Fruit fly (Drosophila melanogaster) Kc167 (cell line): ENCODE measurements around the gene CG3984.

Experiments
- Myc ChIP-seq: fragments of >200 bp; optimal IDR thresholded peaks from 2 replicates; lab custom pipeline; 2017; ENCODE audit warnings: missing external identifiers
- Sin3A ChIP-seq: fragments of >200 bp; optimal IDR thresholded peaks from 2 replicates; lab custom pipeline; 2018; ENCODE audit warnings: missing external identifiers
- h ChIP-seq: fragments of >200 bp; optimal IDR thresholded peaks from 3 replicates; lab custom pipeline; 2018; ENCODE audit warnings: missing external identifiers
- insv ChIP-seq: fragments of >200 bp; optimal IDR thresholded peaks from 3 replicates; lab custom pipeline; 2018; ENCODE audit warnings: missing external identifiers
- psq ChIP-seq: fragments of >200 bp; optimal IDR thresholded peaks from 2 replicates; lab custom pipeline; 2017; ENCODE audit warnings: missing external identifiers
- ttk ChIP-seq: sonication (Bioruptor generic); optimal IDR thresholded peaks from 2 replicates; lab custom pipeline; 2017; ENCODE audit warnings: missing external identifiers

Gene CG3984

DNA sequence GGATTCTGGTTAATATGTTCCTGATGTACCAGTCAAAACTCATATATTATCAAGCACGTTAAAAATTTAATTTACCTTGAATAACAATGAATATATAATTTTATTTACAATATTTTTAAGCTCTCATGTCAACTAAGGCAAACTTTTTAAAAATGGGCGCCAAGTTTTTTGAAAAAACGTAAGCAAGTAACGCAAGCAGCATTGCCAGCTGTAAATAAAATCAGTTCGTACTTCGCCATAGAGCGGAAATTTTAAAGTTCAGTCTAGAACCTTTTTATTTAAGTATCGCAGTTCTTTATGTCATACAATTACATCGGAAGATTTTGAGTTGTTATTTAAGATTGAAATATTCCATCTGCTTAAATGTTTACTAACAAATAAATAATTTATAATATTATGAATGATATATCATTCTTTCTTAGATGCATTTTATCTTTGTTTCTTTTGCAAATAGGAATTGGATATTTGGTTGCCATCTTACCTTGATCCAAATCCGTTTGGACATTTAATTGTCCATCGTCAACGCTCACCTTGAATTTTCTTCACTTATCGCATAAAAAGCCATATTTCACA lies 11.0 kb downstream of the CG3984 start:
- no peak for TF ChIP-seq Myc
- no peak for TF ChIP-seq h (lab: Kevin White, UChicago)
- no peak for TF ChIP-seq psq (lab: Kevin White, UChicago)
- no peak for TF ChIP-seq ttk (lab: Kevin White, UChicago)
- TF ChIP-seq insv, result no peak
- no peak for TF ChIP-seq Sin3A

DNA sequence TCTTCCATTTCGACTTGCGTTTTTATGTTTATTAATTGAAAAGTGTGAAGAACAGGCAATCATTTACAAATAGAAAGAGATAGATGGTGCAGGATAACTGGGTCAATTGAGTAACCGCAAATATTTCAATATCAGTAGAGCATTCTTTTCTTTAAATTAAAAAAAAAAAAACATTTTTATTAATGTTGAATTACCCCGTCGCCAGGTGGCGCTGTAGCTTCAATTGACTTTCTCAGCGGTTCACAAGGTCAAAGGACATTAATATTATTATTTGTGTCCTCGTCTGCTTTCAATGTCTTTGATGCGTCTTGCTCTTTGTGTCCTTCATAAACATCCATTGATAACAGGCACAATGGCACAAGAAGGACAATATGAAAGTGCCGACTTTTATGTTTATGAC lies 11.6 kb downstream of the CG3984 start:
- TF ChIP-seq h (lab: Kevin White, UChicago) (no peak), psq (lab: Kevin White, UChicago) (no peak)

DNA sequence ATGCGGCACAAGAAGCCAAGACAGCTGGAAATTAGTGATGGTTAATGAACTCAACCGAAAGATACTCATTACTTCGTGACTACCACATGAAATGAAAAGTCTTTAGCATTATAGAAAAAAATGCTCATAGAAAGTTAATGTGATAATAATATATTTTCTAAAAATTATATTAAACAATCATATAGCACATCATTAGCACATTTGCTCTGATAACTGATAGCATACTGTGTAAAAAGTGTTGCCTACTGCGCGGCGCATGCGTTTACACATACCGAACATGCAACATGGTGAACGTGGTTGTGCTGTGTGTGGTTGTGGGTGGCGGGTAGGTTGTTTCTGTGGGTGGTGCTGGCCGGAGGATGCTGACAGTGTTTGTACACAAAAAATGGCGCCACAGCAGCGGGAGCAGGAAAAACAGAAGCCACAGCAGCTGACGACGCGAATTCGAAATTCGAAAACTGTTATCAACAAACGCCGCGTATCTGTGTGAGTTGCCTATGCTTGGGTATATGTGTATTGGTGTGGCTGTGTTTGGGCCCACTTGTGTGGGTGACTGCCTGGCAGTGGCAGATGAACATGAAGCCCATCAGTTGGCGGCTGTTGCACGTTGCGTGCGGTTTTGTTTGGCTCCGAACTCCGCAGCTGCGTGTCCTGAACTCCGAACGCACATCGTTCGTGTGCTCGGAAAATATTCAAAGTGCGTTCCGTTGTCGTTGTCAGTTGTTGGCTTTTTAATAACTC lies 13.0 kb downstream of the CG3984 start, which contains the start of gene Gyc88E:
Gene Gyc88E, plus strand, starts transcription at position 604 of the 741 bp plus-strand sequence.
- TF ChIP-seq insv (no peak), Sin3A (no peak), ttk (lab: Kevin White, UChicago) (no peak), Myc (no peak), psq (lab: Kevin White, UChicago) (no peak), h (lab: Kevin White, UChicago) (no peak)

DNA sequence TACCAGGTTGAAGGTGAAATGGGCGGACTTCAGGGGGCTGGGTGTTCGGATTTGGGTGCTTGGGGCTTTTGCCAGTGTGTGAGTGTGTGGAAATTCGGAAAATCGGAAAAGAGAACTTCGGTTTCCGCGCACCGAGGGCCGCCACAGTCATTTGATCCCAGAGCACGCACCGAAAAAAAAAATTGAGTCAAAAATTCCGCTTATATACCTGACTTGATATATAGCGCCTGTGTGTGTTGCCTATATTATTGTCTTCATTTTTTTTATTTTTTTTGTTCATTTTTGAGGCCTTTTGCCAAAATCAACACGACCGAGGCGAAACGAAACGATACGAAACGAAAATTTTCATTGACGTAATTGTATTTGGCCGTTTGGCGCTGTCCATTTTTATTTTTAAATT lies 40.3 kb downstream of the CG3984 start:
- no peak for TF ChIP-seq insv
- TF ChIP-seq ttk (lab: Kevin White, UChicago), result no peak
- no peak for TF ChIP-seq psq (lab: Kevin White, UChicago)
- TF ChIP-seq Myc, result no peak

DNA sequence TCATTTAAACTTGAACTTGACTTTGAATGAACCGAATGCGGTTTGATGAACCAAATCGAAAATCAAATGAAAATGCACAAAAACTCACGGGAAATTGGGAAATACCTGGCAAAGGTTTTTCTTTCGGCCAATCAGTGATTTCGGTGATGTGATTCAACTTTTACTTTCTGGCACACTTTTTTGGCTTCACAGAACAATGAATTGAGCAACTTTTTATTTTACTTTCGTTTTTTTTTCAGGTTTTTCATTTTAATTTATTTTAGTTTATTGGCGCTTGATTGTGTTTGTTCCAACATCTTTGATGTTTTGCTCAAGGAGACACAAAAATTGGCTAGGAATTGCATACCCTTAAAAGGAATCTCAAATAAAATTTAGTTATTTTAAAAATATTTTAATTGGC lies 44.5 kb downstream of the CG3984 start, which contains the start of gene Mf:
Gene Mf, minus strand, starts transcription at position 44 of the 400 bp plus-strand sequence.
- TF ChIP-seq h (lab: Kevin White, UChicago) (no peak), ttk (lab: Kevin White, UChicago) (no peak), insv (no peak), psq (lab: Kevin White, UChicago) (no peak), Sin3A (no peak), Myc (no peak)
